Fruit fly (Drosophila melanogaster) whole organism, pupa: ENCODE results near the gene CG31493.

ENCODE experiments used
- CG12605 ChIP-seq: fragments of 200-800 bp; sonication (Bioruptor generic); IDR thresholded peaks from 2 replicates; pipeline ENCODE4 v1.3.6; 2022; ENCODE audit warnings: missing biosample characterization, missing genetic modification characterization
- CG4496 ChIP-seq: fragments of 200-800 bp; sonication (Bioruptor generic); IDR thresholded peaks from 3 replicates; pipeline ENCODE4 v1.3.6; 2022; ENCODE audit warnings: missing biosample characterization, missing genetic modification characterization
- CG8301 ChIP-seq: fragments of 200-800 bp; sonication (Bioruptor generic); optimal IDR thresholded peaks from 2 replicates; lab custom pipeline; 2018; ENCODE audit warnings: missing biosample characterization, mild to moderate bottlenecking, missing genetic modification characterization
- D1 ChIP-seq: fragments of 200-800 bp; sonication (Bioruptor generic); optimal IDR thresholded peaks from 2 replicates; lab custom pipeline; 2018; ENCODE audit warnings: missing biosample characterization, mild to moderate bottlenecking, missing genetic modification characterization, moderate library complexity
- EcR ChIP-seq: fragments of 200-800 bp; sonication (Bioruptor generic); optimal IDR thresholded peaks from 3 replicates; lab custom pipeline; 2019; ENCODE audit warnings: missing biosample characterization, missing genetic modification characterization, mild to moderate bottlenecking, moderate library complexity, missing genetic modification reagents
- gl ChIP-seq: fragments of 200-800 bp; sonication (Bioruptor generic); optimal IDR thresholded peaks from 2 replicates; lab custom pipeline; 2018; ENCODE audit warnings: missing biosample characterization, mild to moderate bottlenecking, missing genetic modification characterization

- peak; percentile 71 for TF ChIP-seq gl (tag; lab: Kevin White, UChicago)
- peak; percentile 22 for TF ChIP-seq CG8301 (tag; lab: Kevin White, UChicago)
- no peak for TF ChIP-seq EcR (GFP tag; lab: Kevin White, UChicago)
- peak; percentile 59; the same call in 1 of the 2 replicates for TF ChIP-seq CG12605 (GFP tag; lab: Robert Waterston, UW)
- TF ChIP-seq CG4496: peak; percentile 57
- TF ChIP-seq D1: no peak
Observed at dm6 chr3R:7081972-7082371, 49.4 kb upstream of the CG31493 start, which contains the start of gene Dpck.
